Fruit fly (Drosophila melanogaster) whole organism, embryonic: ENCODE data around the gene CG31287.

Source experiments
- ATbp ChIP-seq: fragments of 200-800 bp; sonication (Bioruptor generic); optimal IDR thresholded peaks from 2 replicates; lab custom pipeline; 2017; ENCODE audit warnings: missing biosample characterization, mild to moderate bottlenecking, missing genetic modification characterization, missing genetic modification reagents
- Adf1 ChIP-seq: fragments of 200-800 bp; sonication (Bioruptor generic); IDR thresholded peaks from 2 replicates; pipeline ENCODE4 v1.3.6; 2022; ENCODE audit warnings: missing biosample characterization, missing genetic modification characterization
- Awh ChIP-seq: fragments of 200-800 bp; sonication (Bioruptor generic); IDR thresholded peaks from 2 replicates; pipeline ENCODE4, ENCODE4 v1.3.6; 2022; ENCODE audit warnings: missing biosample characterization, missing genetic modification characterization
- BEAF-32 ChIP-seq: fragments of 200-800 bp; sonication (Bioruptor generic); optimal IDR thresholded peaks from 3 replicates; lab custom pipeline; 2017; ENCODE audit warnings: missing biosample characterization, missing genetic modification characterization, mild to moderate bottlenecking, moderate library complexity, missing genetic modification reagents
- Bgb ChIP-seq: fragments of 200-800 bp; sonication (Bioruptor generic); IDR thresholded peaks from 2 replicates; pipeline ENCODE4 v1.3.6; 2022; ENCODE audit warnings: missing biosample characterization, missing genetic modification characterization; ENCODE audit not compliant: partially characterized antibody
- Blimp-1 ChIP-seq: fragments of 200-800 bp; sonication (Bioruptor generic); optimal IDR thresholded peaks from 3 replicates; lab custom pipeline; 2018; ENCODE audit warnings: missing biosample characterization, missing genetic modification characterization, mild to moderate bottlenecking, moderate library complexity, missing genetic modification reagents
- CG11456 ChIP-seq: fragments of 200-800 bp; sonication (Bioruptor generic); IDR thresholded peaks from 3 replicates; pipeline ENCODE4 v1.3.6; 2022; ENCODE audit warnings: missing biosample characterization, missing genetic modification characterization
- CG11695 ChIP-seq: fragments of 200-800 bp; sonication (Bioruptor generic); IDR thresholded peaks from 3 replicates; pipeline ENCODE4 v1.3.6; 2022; ENCODE audit warnings: missing biosample characterization, missing genetic modification characterization
- CG12299 ChIP-seq: fragments of 200-800 bp; sonication (Bioruptor generic); optimal IDR thresholded peaks from 2 replicates; lab custom pipeline; 2018; ENCODE audit warnings: missing biosample characterization, mild to moderate bottlenecking, missing genetic modification characterization
- CG1233 ChIP-seq: fragments of 200-800 bp; sonication (Bioruptor generic); optimal IDR thresholded peaks from 4 replicates; lab custom pipeline; 2018; ENCODE audit warnings: missing biosample characterization, mild to moderate bottlenecking, missing genetic modification characterization
- CG12391 ChIP-seq: fragments of 200-800 bp; sonication (Bioruptor generic); optimal IDR thresholded peaks from 3 replicates; lab custom pipeline; 2018; ENCODE audit warnings: missing biosample characterization, mild to moderate bottlenecking, missing genetic modification characterization, moderate library complexity
- CG13775 ChIP-seq: fragments of 200-800 bp; sonication (Bioruptor generic); optimal IDR thresholded peaks from 3 replicates; lab custom pipeline; 2017; ENCODE audit warnings: missing biosample characterization, mild to moderate bottlenecking, missing genetic modification characterization
- CG18011 ChIP-seq: fragments of 200-800 bp; sonication (Bioruptor generic); optimal IDR thresholded peaks from 2 replicates; lab custom pipeline; 2017; ENCODE audit warnings: missing biosample characterization, missing genetic modification characterization, mild to moderate bottlenecking, moderate library complexity, missing genotype
- CG2678 ChIP-seq: fragments of 200-800 bp; sonication (Bioruptor generic); optimal IDR thresholded peaks from 3 replicates; lab custom pipeline; 2019; ENCODE audit warnings: missing biosample characterization, mild to moderate bottlenecking, missing genetic modification characterization, moderate library complexity
- CG34422 ChIP-seq: fragments of 200-800 bp; sonication (Bioruptor generic); IDR thresholded peaks from 3 replicates; pipeline ENCODE4 v1.3.6; 2022; ENCODE audit warnings: missing biosample characterization, missing genetic modification characterization
- CG3847 ChIP-seq: fragments of 200-800 bp; sonication (Bioruptor generic); IDR thresholded peaks from 2 replicates; pipeline ENCODE4 v1.3.6; 2022; ENCODE audit warnings: missing biosample characterization, missing genetic modification characterization
- CG4360 ChIP-seq: fragments of 200-800 bp; sonication (Bioruptor generic); IDR thresholded peaks from 2 replicates; pipeline ENCODE4 v1.3.6; 2022; ENCODE audit warnings: missing biosample characterization, missing genetic modification characterization
- CG5180 ChIP-seq: fragments of 200-800 bp; sonication (Bioruptor generic); optimal IDR thresholded peaks from 3 replicates; lab custom pipeline; 2017; ENCODE audit warnings: missing biosample characterization, missing genetic modification characterization, mild to moderate bottlenecking, moderate library complexity, missing genetic modification reagents
- CG6683 ChIP-seq: fragments of 200-800 bp; sonication (Bioruptor generic); optimal IDR thresholded peaks from 2 replicates; lab custom pipeline; 2017; ENCODE audit warnings: missing biosample characterization, mild to moderate bottlenecking, missing genetic modification characterization, missing genetic modification reagents
- CG7963 ChIP-seq: fragments of 200-800 bp; sonication (Bioruptor generic); IDR thresholded peaks from 3 replicates; pipeline ENCODE4 v1.3.6; 2022; ENCODE audit warnings: missing biosample characterization, missing genetic modification characterization; ENCODE audit not compliant: partially characterized antibody
- CkIIα-i1 ChIP-seq: fragments of 200-800 bp; sonication (Bioruptor generic); IDR thresholded peaks from 2 replicates; pipeline ENCODE4 v1.3.6; 2022; ENCODE audit warnings: missing biosample characterization, missing genetic modification characterization
- D19A ChIP-seq: fragments of 200-800 bp; optimal IDR thresholded peaks from 3 replicates; lab custom pipeline; 2019; ENCODE audit warnings: missing biosample characterization, mild to moderate bottlenecking, missing genetic modification characterization, moderate library complexity
- Dbx ChIP-seq: fragments of 200-800 bp; sonication (Bioruptor generic); IDR thresholded peaks from 3 replicates; pipeline ENCODE4 v1.3.6; 2022; ENCODE audit warnings: missing biosample characterization, missing genetic modification characterization
- Deaf1 ChIP-seq: fragments of 200-800 bp; optimal IDR thresholded peaks from 3 replicates; lab custom pipeline; 2019; ENCODE audit warnings: missing biosample characterization, mild to moderate bottlenecking, missing genetic modification characterization, moderate library complexity
- E2f1 ChIP-seq: fragments of 200-800 bp; sonication (Bioruptor generic); IDR thresholded peaks from 2 replicates; pipeline ENCODE4 v1.3.6; 2022; ENCODE audit warnings: missing biosample characterization, missing genetic modification characterization
- Ets65A ChIP-seq: fragments of 200-800 bp; sonication (Bioruptor generic); peaks from one replicate; lab custom pipeline; 2016; ENCODE audit warnings: missing biosample characterization, missing genetic modification characterization
- Med ChIP-seq: fragments of 200-800 bp; sonication (Bioruptor generic); peaks from one replicate; lab custom pipeline; 2016; ENCODE audit warnings: missing biosample characterization, missing genetic modification characterization, mild to moderate bottlenecking, inconsistent platforms, moderate library complexity
- Ptx1 ChIP-seq: fragments of 200-800 bp; sonication (Bioruptor generic); IDR thresholded peaks from 2 replicates; pipeline ENCODE4 v1.3.6; 2022; ENCODE audit warnings: missing biosample characterization, missing genetic modification characterization
- abd-A ChIP-seq: fragments of 200-800 bp; sonication (Bioruptor generic); optimal IDR thresholded peaks from 3 replicates; lab custom pipeline; 2019; ENCODE audit warnings: missing biosample characterization, mild to moderate bottlenecking, missing genetic modification characterization, moderate library complexity
- bowl ChIP-seq: fragments of 200-800 bp; sonication (Bioruptor generic); IDR thresholded peaks from 2 replicates; pipeline ENCODE4 v1.3.6; 2022; ENCODE audit warnings: missing biosample characterization, missing genetic modification characterization
- chinmo ChIP-seq: fragments of 200-800 bp; sonication (Bioruptor generic); IDR thresholded peaks from 4 replicates; pipeline ENCODE4 v1.3.6; 2022; ENCODE audit warnings: missing biosample characterization, missing genetic modification characterization; ENCODE audit not compliant: partially characterized antibody
- ci ChIP-seq: fragments of 200-800 bp; sonication (Bioruptor generic); IDR thresholded peaks from 3 replicates; pipeline ENCODE4 v1.3.6; 2022; ENCODE audit warnings: missing biosample characterization, missing genetic modification characterization
- croc ChIP-seq: fragments of 200-800 bp; sonication (Bioruptor generic); conservative IDR thresholded peaks from 3 replicates; pipeline ENCODE4 v1.3.6; 2022; ENCODE audit warnings: missing biosample characterization, missing genetic modification characterization
- cwo ChIP-seq: fragments of 200-800 bp; sonication (Bioruptor generic); optimal IDR thresholded peaks from 3 replicates; lab custom pipeline; 2017; ENCODE audit warnings: missing biosample characterization, missing genetic modification characterization, mild to moderate bottlenecking, moderate library complexity, missing genetic modification reagents
- en ChIP-seq: fragments of 200-800 bp; sonication (Bioruptor generic); optimal IDR thresholded peaks from 2 replicates; lab custom pipeline; 2016; ENCODE audit warnings: missing biosample characterization, missing genetic modification characterization
- exex ChIP-seq: fragments of 200-800 bp; sonication (Bioruptor generic); optimal IDR thresholded peaks from 4 replicates; lab custom pipeline; 2018; ENCODE audit warnings: missing biosample characterization, mild to moderate bottlenecking, missing genetic modification characterization, moderate library complexity
- fu2 ChIP-seq: fragments of 200-800 bp; sonication (Bioruptor generic); optimal IDR thresholded peaks from 2 replicates; lab custom pipeline; 2016; ENCODE audit warnings: missing biosample characterization, missing genetic modification characterization
- jumu ChIP-seq: fragments of 200-800 bp; sonication (Bioruptor generic); optimal IDR thresholded peaks from 3 replicates; lab custom pipeline; 2016; ENCODE audit warnings: missing biosample characterization, missing genetic modification characterization
- nerfin-1 ChIP-seq: fragments of 200-800 bp; sonication (Bioruptor generic); optimal IDR thresholded peaks from 3 replicates; lab custom pipeline; 2019; ENCODE audit warnings: missing biosample characterization, mild to moderate bottlenecking, missing genetic modification characterization, moderate library complexity
- nmo ChIP-seq: fragments of 200-800 bp; sonication (Bioruptor generic); optimal IDR thresholded peaks from 2 replicates; lab custom pipeline; 2018; ENCODE audit warnings: missing biosample characterization, mild to moderate bottlenecking, missing genetic modification characterization, moderate library complexity
- phol ChIP-seq: fragments of 200-800 bp; sonication (Bioruptor generic); optimal IDR thresholded peaks from 3 replicates; lab custom pipeline; 2018; ENCODE audit warnings: missing biosample characterization, mild to moderate bottlenecking, missing genetic modification characterization, moderate library complexity
- ranshi ChIP-seq: fragments of 200-800 bp; sonication (Bioruptor generic); IDR thresholded peaks from 2 replicates; pipeline ENCODE4 v1.3.6; 2022; ENCODE audit warnings: missing biosample characterization, missing genetic modification characterization
- sd ChIP-seq: fragments of 200-800 bp; sonication (Bioruptor generic); optimal IDR thresholded peaks from 3 replicates; lab custom pipeline; 2018; ENCODE audit warnings: missing biosample characterization, mild to moderate bottlenecking, missing genetic modification characterization, moderate library complexity
- sr ChIP-seq: fragments of 200-800 bp; sonication (Bioruptor generic); IDR thresholded peaks from 3 replicates; pipeline ENCODE4 v1.3.6; 2022; ENCODE audit warnings: missing biosample characterization, missing genetic modification characterization
- tup ChIP-seq: fragments of 200-800 bp; sonication (Bioruptor generic); optimal IDR thresholded peaks from 2 replicates; lab custom pipeline; 2016; ENCODE audit warnings: missing biosample characterization, mild to moderate bottlenecking, missing genetic modification characterization, moderate library complexity
- yki ChIP-seq: fragments of >200 bp; optimal IDR thresholded peaks from 3 replicates; lab custom pipeline; 2018

Gene CG31287

DNA sequence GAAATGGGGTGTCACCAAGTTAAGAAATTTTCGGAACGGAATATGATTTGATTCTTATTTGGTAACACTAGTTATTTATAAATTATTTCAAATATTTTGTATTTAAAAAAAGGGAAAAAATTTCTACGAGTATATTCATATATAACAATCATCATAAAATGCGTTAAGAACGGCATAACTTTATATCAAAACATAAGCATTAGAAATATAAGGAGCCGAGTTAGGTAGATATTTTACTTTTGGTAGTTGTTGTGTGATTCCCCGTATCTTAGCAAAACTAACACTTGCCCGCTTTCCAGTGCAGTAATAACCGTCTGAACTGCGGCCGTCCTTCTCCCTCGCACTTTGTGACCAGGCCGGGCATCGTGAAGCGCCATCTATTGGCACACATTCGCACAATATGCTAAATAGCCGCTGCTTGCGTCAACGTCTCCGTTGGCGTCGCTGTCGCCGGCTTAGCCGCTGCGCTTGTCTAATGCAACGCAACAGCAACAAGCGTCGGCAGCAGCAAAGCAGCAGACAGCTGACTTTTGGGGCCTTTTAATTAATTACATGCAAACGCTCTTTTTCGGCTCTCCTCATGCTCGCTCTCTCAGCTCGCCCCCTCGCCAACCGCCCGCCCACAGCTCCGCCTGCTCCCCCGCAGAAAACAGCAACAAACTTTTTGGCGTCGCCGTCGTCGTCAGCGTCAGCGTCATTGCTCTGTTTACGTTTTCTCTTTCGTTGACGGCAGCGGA, 41.2 kb downstream of the CG31287 start (continued):
- no peak for TF ChIP-seq nmo (GFP tag; lab: Kevin White, UChicago)
- TF ChIP-seq en (GFP tag; lab: Kevin White, UChicago) = no peak
- 0 out of 3 replicates have a peak, but pooled peaks have one; percentile 15 for TF ChIP-seq CG7963 (GFP tag; lab: Robert Waterston, UW)
- TF ChIP-seq fu2 (GFP tag; lab: Kevin White, UChicago) = no peak
- no peak for TF ChIP-seq E2f1 (GFP tag; lab: Robert Waterston, UW)
- TF ChIP-seq ranshi = 0 out of 2 replicates have a peak, but pooled peaks have one; percentile 14
- TF ChIP-seq Blimp-1 (GFP tag; lab: Kevin White, UChicago) = peak; percentile 51
- TF ChIP-seq yki (lab: Kevin White, UChicago) = no peak
- TF ChIP-seq tup (GFP tag; lab: Kevin White, UChicago) = no peak
- TF ChIP-seq jumu (GFP tag; lab: Kevin White, UChicago) = no peak
- peak; percentile 2 for TF ChIP-seq phol
- TF ChIP-seq sr = peak; percentile 97
- peak; percentile 70; the same call in 1 of the 3 replicates for TF ChIP-seq CG34422 (GFP tag; lab: Robert Waterston, UW)
- TF ChIP-seq CG12391 (tag; lab: Kevin White, UChicago) = no peak
- no peak for TF ChIP-seq exex
- no peak for TF ChIP-seq CG1233 (GFP tag; lab: Kevin White, UChicago)
- TF ChIP-seq CG2678 (tag; lab: Kevin White, UChicago) = peak; percentile 9
- TF ChIP-seq CG5180 = peak; percentile 28

DNA sequence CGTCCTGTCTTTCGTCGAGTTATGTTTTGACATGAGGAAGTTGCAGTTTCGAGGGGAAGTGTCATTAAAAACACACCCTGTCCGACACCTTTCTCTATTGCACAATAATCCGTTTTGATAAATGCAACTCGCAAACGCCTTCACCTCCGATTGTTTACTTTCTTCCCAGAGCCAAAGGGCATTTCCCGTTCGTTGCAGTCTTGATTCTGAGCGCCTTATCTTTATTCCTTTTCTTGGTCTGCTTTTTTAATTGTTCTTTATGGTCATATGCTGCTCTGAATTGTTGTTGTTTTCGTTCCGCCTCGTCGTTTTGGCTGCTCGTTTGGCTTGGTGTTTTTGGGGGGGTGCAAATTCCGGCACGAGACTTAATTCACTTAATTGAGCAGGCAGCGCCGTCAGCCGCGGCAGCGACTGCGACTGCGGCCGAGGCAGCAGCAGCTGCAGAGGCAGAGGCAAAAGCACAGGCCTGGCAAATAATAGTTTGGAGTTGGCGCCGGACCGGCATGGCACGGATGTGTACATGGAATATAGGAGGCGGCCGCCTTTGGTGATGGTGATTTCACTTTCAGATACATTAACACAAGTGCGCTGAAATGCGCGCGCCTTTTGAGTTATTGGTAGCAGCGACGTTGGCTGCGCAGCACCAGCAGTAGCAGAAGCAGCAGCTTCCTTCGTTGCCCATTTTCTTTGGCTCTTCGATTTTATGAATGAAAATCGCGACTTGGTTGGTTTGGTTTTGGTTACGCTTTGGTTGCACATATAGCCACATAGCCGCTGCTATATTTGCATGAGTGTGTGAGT, 42.3 kb downstream of the CG31287 start:
- TF ChIP-seq Med (peak; percentile 14), chinmo (GFP tag; lab: Robert Waterston, UW) (peak; percentile 68; the same call in 1 of the 4 replicates), Deaf1 (tag; lab: Kevin White, UChicago) (peak; percentile 7), nerfin-1 (tag; lab: Kevin White, UChicago) (peak; percentile 81), CG13775 (GFP tag; lab: Kevin White, UChicago) (no peak), CkIIα-i1 (no peak), Dbx (GFP tag; lab: Robert Waterston, UW) (0 out of 3 replicates have a peak, but pooled peaks have one; percentile 29), Ptx1 (0 out of 2 replicates have a peak, but pooled peaks have one; percentile 8), croc (no peak), ATbp (GFP tag; lab: Kevin White, UChicago) (no peak), CG11695 (GFP tag; lab: Robert Waterston, UW) (0 out of 3 replicates have a peak, but pooled peaks have one; percentile 32), CG3847 (GFP tag; lab: Robert Waterston, UW) (0 out of 2 replicates have a peak, but pooled peaks have one; percentile 12), CG12299 (tag; lab: Kevin White, UChicago) (no peak), CG6683 (GFP tag; lab: Kevin White, UChicago) (no peak), CG11456 (GFP tag; lab: Robert Waterston, UW) (no peak), CG4360 (peak; percentile 48), bowl (0 out of 2 replicates have a peak, but pooled peaks have one; percentile 10), Ets65A (peak; percentile 32), BEAF-32 (no peak), D19A (peak; percentile 35), ci (GFP tag; lab: Robert Waterston, UW) (peak; percentile 58; the same call in 1 of the 3 replicates), Awh (GFP tag; lab: Robert Waterston, UW) (0 out of 2 replicates have a peak, but pooled peaks have one; percentile 15), Bgb (GFP tag; lab: Robert Waterston, UW) (peak; percentile 29; the same call in 1 of the 2 replicates), Adf1 (GFP tag; lab: Robert Waterston, UW) (peak; percentile 95), sd (peak; percentile 73), CG18011 (GFP tag; lab: Kevin White, UChicago) (no peak), abd-A (tag; lab: Kevin White, UChicago) (peak; percentile 36), cwo (GFP tag; lab: Kevin White, UChicago) (peak; percentile 54)
